Worm (Caenorhabditis elegans) whole organism, midembryonic: Measurements from ENCODE around the gene elt-7.

ENCODE experiments used
- cog-1 ChIP-seq: sonication (generic microtip); optimal IDR thresholded peaks from 2 replicates; lab custom pipeline; 2016; ENCODE audit warnings: missing genetic modification characterization, missing compliant biosample characterization
- klf-2 ChIP-seq: fragments of 200-800 bp; sonication (Bioruptor generic); conservative IDR thresholded peaks from 2 replicates; pipeline ENCODE4 v1.3.6; 2022; ENCODE audit warnings: missing genetic modification reagents, missing genetic modification characterization, missing compliant biosample characterization
- med-1 ChIP-seq: sonication (generic microtip); optimal IDR thresholded peaks from 2 replicates; lab custom pipeline; 2017; ENCODE audit warnings: missing genetic modification characterization, mild to moderate bottlenecking, missing compliant biosample characterization, antibody characterized with exemption, missing genetic modification reagents; ENCODE audit not compliant: insufficient read depth
- ref-1 ChIP-seq: fragments of 200-800 bp; sonication (Bioruptor generic); conservative IDR thresholded peaks from 2 replicates; pipeline ENCODE4 v1.3.6; 2022; ENCODE audit warnings: missing genetic modification reagents, missing genetic modification characterization, missing compliant biosample characterization
- tab-1 ChIP-seq: fragments of 200-800 bp; sonication (Bioruptor generic); IDR thresholded peaks from 2 replicates; pipeline ENCODE4 v1.3.6; 2022; ENCODE audit warnings: missing genetic modification characterization, missing compliant biosample characterization
- ztf-23 ChIP-seq: fragments of 200-800 bp; sonication (Bioruptor generic); IDR thresholded peaks from 2 replicates; pipeline ENCODE4 v1.3.6; 2022; ENCODE audit warnings: missing genetic modification reagents, missing genetic modification characterization, missing compliant biosample characterization
- ztf-29 ChIP-seq: fragments of 200-800 bp; sonication (Bioruptor generic); IDR thresholded peaks from 2 replicates; pipeline ENCODE4 v1.3.6; 2022; ENCODE audit warnings: missing genetic modification reagents, missing genetic modification characterization, missing compliant biosample characterization

DNA sequence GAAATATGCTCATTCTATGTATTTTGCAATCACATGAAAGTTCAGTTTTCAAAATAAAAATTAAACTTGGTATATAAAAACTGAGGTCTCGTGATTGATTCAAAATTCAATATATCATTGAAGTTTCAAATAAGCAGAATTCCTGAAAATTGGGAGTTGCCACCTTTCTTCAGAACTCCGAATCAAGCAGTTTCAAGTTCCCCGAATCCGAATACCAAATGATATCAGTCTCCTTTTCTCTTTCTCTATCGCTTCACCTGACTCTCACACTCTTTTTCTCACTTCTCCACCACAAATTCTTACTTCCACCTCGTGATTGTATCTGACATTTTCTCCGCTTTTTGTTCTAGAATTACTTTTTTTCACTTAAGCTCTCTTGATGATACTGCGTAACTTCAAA lies 23.8 kb downstream of the elt-7 start, which contains the start of gene R02F11.2:
- TF ChIP-seq klf-2 (GFP tag; lab: Robert Waterston, UW) (no peak), ref-1 (no peak), tab-1 (GFP tag; lab: Robert Waterston, UW) (no peak), ztf-23 (no peak), med-1 (GFP tag; lab: Kevin White, UChicago) (no peak), cog-1 (tag; lab: Kevin White, UChicago) (no peak), ztf-29 (GFP tag; lab: Robert Waterston, UW) (no peak)
